Fruit fly (Drosophila melanogaster) Kc167 (cell line): ENCODE results near the gene CG14321.
"Not testable (repeated sequence)": the region's sequence is repeated elsewhere in the genome, so short reads cannot be mapped to it uniquely, and the experiment has no call there.

Experiments
- Myc ChIP-seq: fragments of >200 bp; optimal IDR thresholded peaks from 2 replicates; lab custom pipeline; 2017; ENCODE audit warnings: missing external identifiers
- Sin3A ChIP-seq: fragments of >200 bp; optimal IDR thresholded peaks from 2 replicates; lab custom pipeline; 2018; ENCODE audit warnings: missing external identifiers
- insv ChIP-seq: fragments of >200 bp; optimal IDR thresholded peaks from 3 replicates; lab custom pipeline; 2018; ENCODE audit warnings: missing external identifiers
- psq ChIP-seq: fragments of >200 bp; optimal IDR thresholded peaks from 2 replicates; lab custom pipeline; 2017; ENCODE audit warnings: missing external identifiers

- TF ChIP-seq insv (lab: Kevin White, UChicago); Myc; psq; Sin3A (lab: Kevin White, UChicago): not testable (repeated sequence)
Measured at dm6 chr3R:17763088-17763487, 29.7 kb downstream of the CG14321 start, which contains the start of gene TyrR.
